Worm (Caenorhabditis elegans) whole organism, young adult: Measurements from ENCODE around the gene clc-6.

ENCODE experiments used
- attf-5 ChIP-seq: fragments of 200-800 bp; sonication (Bioruptor generic); optimal IDR thresholded peaks from 2 replicates; lab custom pipeline; 2018; ENCODE audit warnings: mild to moderate bottlenecking, missing genetic modification characterization, missing compliant biosample characterization
- dpl-1 ChIP-seq: fragments of 150-350 bp; optimal IDR thresholded peaks from 2 replicates; lab custom pipeline; 2014; ENCODE audit warnings: missing biosample characterization, missing genetic modification reagents, missing genetic modification characterization
- him-1 ChIP-seq: sonication (generic microtip); optimal IDR thresholded peaks from 2 replicates; lab custom pipeline; 2016; ENCODE audit warnings: missing genotype, missing genetic modification reagents, missing genetic modification characterization, missing compliant biosample characterization
- mes-4 ChIP-seq: sonication (generic microtip); optimal IDR thresholded peaks from 2 replicates; lab custom pipeline; 2016; ENCODE audit warnings: missing genotype, missing genetic modification characterization, missing compliant biosample characterization
- unc-62 ChIP-seq: fragments of 150-350 bp; optimal IDR thresholded peaks from 2 replicates; lab custom pipeline; 2014; ENCODE audit warnings: missing biosample characterization, missing genetic modification reagents, missing genetic modification characterization

- no peak for TF ChIP-seq unc-62
- no peak for TF ChIP-seq dpl-1 (GFP tag; lab: Kevin White, UChicago)
- no peak for TF ChIP-seq mes-4
- no peak for TF ChIP-seq attf-5
- TF ChIP-seq him-1 (tag; lab: Kevin White, UChicago): no peak
Observed at ce11 chrV:11199497-11199896, 3.5 kb upstream of the clc-6 start.
